Fruit fly (Drosophila melanogaster) Kc167 (cell line): ENCODE measurements around the gene Gr28a.

Experiments used
- Myc ChIP-seq: fragments of >200 bp; optimal IDR thresholded peaks from 2 replicates; lab custom pipeline; 2017; ENCODE audit warnings: missing external identifiers
- Sin3A ChIP-seq: fragments of >200 bp; optimal IDR thresholded peaks from 2 replicates; lab custom pipeline; 2018; ENCODE audit warnings: missing external identifiers
- h ChIP-seq: fragments of >200 bp; optimal IDR thresholded peaks from 3 replicates; lab custom pipeline; 2018; ENCODE audit warnings: missing external identifiers
- insv ChIP-seq: fragments of >200 bp; optimal IDR thresholded peaks from 3 replicates; lab custom pipeline; 2018; ENCODE audit warnings: missing external identifiers
- psq ChIP-seq: fragments of >200 bp; optimal IDR thresholded peaks from 2 replicates; lab custom pipeline; 2017; ENCODE audit warnings: missing external identifiers
- ttk ChIP-seq: sonication (Bioruptor generic); optimal IDR thresholded peaks from 2 replicates; lab custom pipeline; 2017; ENCODE audit warnings: missing external identifiers

- TF ChIP-seq Sin3A (lab: Kevin White, UChicago) (no peak), ttk (no peak), h (lab: Kevin White, UChicago) (no peak), Myc (lab: Kevin White, UChicago) (no peak), insv (lab: Kevin White, UChicago) (no peak), psq (lab: Kevin White, UChicago) (no peak)
Observed at dm6 chr2L:7438505-7438904, 15.5 kb downstream of the Gr28a start.
